Worm (Caenorhabditis elegans): ENCODE measurements around the gene set-1.

- no peak for TF ChIP-seq unc-39 (tag; optimal IDR thresholded peaks at IDR 0.05)
- TF ChIP-seq snpc-4 (tag; optimal IDR thresholded peaks at IDR 0.05), result no peak
- no peak for TF ChIP-seq mdl-1 (tag; optimal IDR thresholded peaks at IDR 0.05)
- TF ChIP-seq nhr-6 (tag; optimal IDR thresholded peaks at IDR 0.05), result no peak
- TF ChIP-seq elt-1 (tag; optimal IDR thresholded peaks at IDR 0.05), result no peak
- TF ChIP-seq mab-5 (tag; optimal IDR thresholded peaks at IDR 0.05), result no peak
- no peak for TF ChIP-seq ceh-82 (tag; optimal IDR thresholded peaks at IDR 0.05)
- TF ChIP-seq nhr-12 (tag; optimal IDR thresholded peaks at IDR 0.05), result no peak
Observed at ce11 chrIII:6463679-6464078, 11.5 kb upstream of the set-1 start, which contains the start of gene dlc-1.

All from whole organism, L2 larva.